Fruit fly (Drosophila melanogaster): ENCODE data around the gene CG13113.

Gene CG13113

dm6 chr2L:9539988-9540573 is 3.9 kb upstream of the CG13113 start, which contains the start of gene CG17855:
CG17855 (plus strand) TSS chr2L:9540523.
- TF ChIP-seq tj (GFP tag; optimal IDR thresholded peaks at IDR 0.05) (no peak), CG5204 (GFP tag; optimal IDR thresholded peaks at IDR 0.05) (no peak), CG7045 (GFP tag; optimal IDR thresholded peaks at IDR 0.05) (no peak), CG14711 (tag; optimal IDR thresholded peaks at IDR 0.05) (peak; percentile 1), CG1620 (GFP tag; optimal IDR thresholded peaks at IDR 0.05) (no peak), kay (GFP tag; ENCODE audit: borderline replicate concordance) (no peak), cnc (optimal IDR thresholded peaks at IDR 0.05) (no peak), Hr96 (GFP tag; optimal IDR thresholded peaks at IDR 0.05) (no peak), pad (GFP tag; optimal IDR thresholded peaks at IDR 0.05) (no peak), CG12768 (GFP tag; optimal IDR thresholded peaks at IDR 0.05) (no peak), Mnt (GFP tag; optimal IDR thresholded peaks at IDR 0.05) (no peak), cic (GFP tag; optimal IDR thresholded peaks at IDR 0.05) (no peak), Clk (GFP tag; optimal IDR thresholded peaks at IDR 0.05) (no peak), bab1 (GFP tag; optimal IDR thresholded peaks at IDR 0.05) (peak; percentile 40), ovo (GFP tag; optimal IDR thresholded peaks at IDR 0.05) (no peak), CG7101 (tag; optimal IDR thresholded peaks at IDR 0.05) (no peak)

dm6 chr2L:9542578-9542977 is 1.4 kb upstream of the CG13113 start, which contains the start of gene Cpr30B:
Cpr30B (plus strand) TSS chr2L:9542878.
- TF ChIP-seq tj (GFP tag; optimal IDR thresholded peaks at IDR 0.05) (no peak), CG7101 (tag; optimal IDR thresholded peaks at IDR 0.05) (no peak), Mnt (GFP tag; optimal IDR thresholded peaks at IDR 0.05) (no peak), CG33017 (tag; optimal IDR thresholded peaks at IDR 0.05) (no peak), CG11617 (GFP tag; optimal IDR thresholded peaks at IDR 0.05) (no peak), cic (GFP tag; optimal IDR thresholded peaks at IDR 0.05) (no peak)

dm6 chr2L:9545511-9545910 is 1.5 kb downstream of the CG13113 start, which contains the start of gene CG13114:
CG13114 (plus strand) TSS chr2L:9545811.
- peak; percentile 88 for TF ChIP-seq tj (GFP tag; optimal IDR thresholded peaks at IDR 0.05)
- TF ChIP-seq bab1 (GFP tag; optimal IDR thresholded peaks at IDR 0.05), result peak; percentile 41
- no peak for TF ChIP-seq CG5204 (GFP tag; optimal IDR thresholded peaks at IDR 0.05)

- TF ChIP-seq CG14711 (tag; optimal IDR thresholded peaks at IDR 0.05), result no peak
- TF ChIP-seq CG11617 (GFP tag; optimal IDR thresholded peaks at IDR 0.05), result no peak
- TF ChIP-seq CG5204 (GFP tag; optimal IDR thresholded peaks at IDR 0.05), result peak; percentile 13
- peak; percentile 75 for TF ChIP-seq kay (GFP tag; ENCODE audit: borderline replicate concordance)
- peak; percentile 31 for TF ChIP-seq Mnt (GFP tag; optimal IDR thresholded peaks at IDR 0.05)
- no peak for TF ChIP-seq Clk (GFP tag; optimal IDR thresholded peaks at IDR 0.05)
- TF ChIP-seq tj (GFP tag; optimal IDR thresholded peaks at IDR 0.05), result no peak
These were observed 6.9 kb downstream of the CG13113 start for dm6 chr2L:9550880-9551279.

- TF ChIP-seq CG11617 (GFP tag; optimal IDR thresholded peaks at IDR 0.05), result no peak
- TF ChIP-seq Mnt (GFP tag; optimal IDR thresholded peaks at IDR 0.05), result no peak
- TF ChIP-seq CG5204 (GFP tag; optimal IDR thresholded peaks at IDR 0.05), result no peak
- no peak for TF ChIP-seq pad (GFP tag; optimal IDR thresholded peaks at IDR 0.05)
- TF ChIP-seq cic (GFP tag; optimal IDR thresholded peaks at IDR 0.05), result no peak
- no peak for TF ChIP-seq tj (GFP tag; optimal IDR thresholded peaks at IDR 0.05)
- TF ChIP-seq kay (GFP tag; ENCODE audit: borderline replicate concordance), result no peak
- TF ChIP-seq CG33017 (tag; optimal IDR thresholded peaks at IDR 0.05), result no peak
- TF ChIP-seq Crg-1 (GFP tag; optimal IDR thresholded peaks at IDR 0.05), result no peak
- no peak for TF ChIP-seq Clk (GFP tag; optimal IDR thresholded peaks at IDR 0.05)
These were observed 13.9 kb downstream of the CG13113 start for dm6 chr2L:9557858-9558257.

dm6 chr2L:9560045-9560587 is 16.1 kb downstream of the CG13113 start:
- TF ChIP-seq bab1 (GFP tag; optimal IDR thresholded peaks at IDR 0.05) (no peak), kay (GFP tag; ENCODE audit: borderline replicate concordance) (peak; percentile 71)

dm6 chr2L:9562713-9563112 is 18.7 kb downstream of the CG13113 start:
- TF ChIP-seq ovo (GFP tag; optimal IDR thresholded peaks at IDR 0.05) (no peak), pad (GFP tag; optimal IDR thresholded peaks at IDR 0.05) (no peak), kay (GFP tag; ENCODE audit: borderline replicate concordance) (no peak), CG33017 (tag; optimal IDR thresholded peaks at IDR 0.05) (no peak), CG5204 (GFP tag; optimal IDR thresholded peaks at IDR 0.05) (no peak), CG14711 (tag; optimal IDR thresholded peaks at IDR 0.05) (no peak), cnc (optimal IDR thresholded peaks at IDR 0.05) (no peak)

- TF ChIP-seq cnc (optimal IDR thresholded peaks at IDR 0.05) (no peak), toe (GFP tag; optimal IDR thresholded peaks at IDR 0.05) (no peak), CG7045 (GFP tag; optimal IDR thresholded peaks at IDR 0.05) (peak; percentile 47), CG12768 (GFP tag; optimal IDR thresholded peaks at IDR 0.05) (peak; percentile 25), CG33017 (tag; optimal IDR thresholded peaks at IDR 0.05) (peak; percentile 9), CG14711 (tag; optimal IDR thresholded peaks at IDR 0.05) (no peak), CG7101 (tag; optimal IDR thresholded peaks at IDR 0.05) (peak; percentile 2)
These were observed 20.6 kb downstream of the CG13113 start for dm6 chr2L:9564527-9564926.
